Fruit fly (Drosophila melanogaster) whole organism, embryonic: ENCODE data around the gene Adgf-D.

Experiments used
- Atf-2 ChIP-seq: fragments of 200-800 bp; sonication (Bioruptor generic); optimal IDR thresholded peaks from 2 replicates; lab custom pipeline; 2016; ENCODE audit warnings: missing biosample characterization, missing genetic modification characterization
- B-H2 ChIP-seq: fragments of 200-800 bp; sonication (Bioruptor generic); optimal IDR thresholded peaks from 2 replicates; lab custom pipeline; 2018; ENCODE audit warnings: missing biosample characterization, mild to moderate bottlenecking, missing genetic modification characterization
- CG11247 ChIP-seq: fragments of 200-800 bp; sonication (Bioruptor generic); IDR thresholded peaks from 2 replicates; pipeline ENCODE4 v1.3.6; 2022; ENCODE audit warnings: missing biosample characterization, missing genetic modification characterization
- CG11723 ChIP-seq: fragments of 200-800 bp; sonication (Bioruptor generic); optimal IDR thresholded peaks from 2 replicates; lab custom pipeline; 2017; ENCODE audit warnings: missing biosample characterization, mild to moderate bottlenecking, missing genetic modification characterization
- CG13123 ChIP-seq: fragments of 200-800 bp; sonication (Bioruptor generic); optimal IDR thresholded peaks from 2 replicates; lab custom pipeline; 2016; ENCODE audit warnings: missing biosample characterization, missing genetic modification characterization
- CG1603 ChIP-seq: fragments of 200-800 bp; sonication (Bioruptor generic); optimal IDR thresholded peaks from 2 replicates; lab custom pipeline; 2019; ENCODE audit warnings: missing biosample characterization, mild to moderate bottlenecking, missing genetic modification characterization, moderate library complexity
- CG17361 ChIP-seq: fragments of 200-800 bp; sonication (Bioruptor generic); IDR thresholded peaks from 3 replicates; pipeline ENCODE4 v1.3.6; 2022; ENCODE audit warnings: missing biosample characterization, missing genetic modification characterization
- CG1792 ChIP-seq: fragments of 200-800 bp; sonication (Bioruptor generic); optimal IDR thresholded peaks from 2 replicates; lab custom pipeline; 2016; ENCODE audit warnings: missing biosample characterization, missing genetic modification characterization
- CG18011 ChIP-seq: fragments of 200-800 bp; sonication (Bioruptor generic); optimal IDR thresholded peaks from 2 replicates; lab custom pipeline; 2017; ENCODE audit warnings: missing biosample characterization, missing genetic modification characterization, mild to moderate bottlenecking, moderate library complexity, missing genotype
- CG30020 ChIP-seq: fragments of 200-800 bp; optimal IDR thresholded peaks from 2 replicates; lab custom pipeline; 2019; ENCODE audit warnings: missing biosample characterization, mild to moderate bottlenecking, missing genetic modification characterization, moderate library complexity
- CG34224 ChIP-seq: fragments of 200-800 bp; sonication (Bioruptor generic); IDR thresholded peaks from 3 replicates; pipeline ENCODE4 v1.3.6; 2022; ENCODE audit warnings: missing biosample characterization, missing genetic modification characterization; ENCODE audit not compliant: partially characterized antibody
- CG34376 ChIP-seq: fragments of 200-800 bp; sonication (Bioruptor generic); optimal IDR thresholded peaks from 2 replicates; lab custom pipeline; 2018; ENCODE audit warnings: missing biosample characterization, mild to moderate bottlenecking, missing genetic modification characterization
- CG4424 ChIP-seq: fragments of 200-800 bp; sonication (Bioruptor generic); optimal IDR thresholded peaks from 3 replicates; lab custom pipeline; 2016; ENCODE audit warnings: missing biosample characterization, missing genetic modification characterization
- CG6854 ChIP-seq: fragments of 200-800 bp; sonication (Bioruptor generic); optimal IDR thresholded peaks from 3 replicates; lab custom pipeline; 2017; ENCODE audit warnings: missing biosample characterization, mild to moderate bottlenecking, missing genetic modification characterization
- CG7357 ChIP-seq: fragments of 200-800 bp; sonication (Bioruptor generic); IDR thresholded peaks from 3 replicates; pipeline ENCODE4 v1.3.6; 2022; ENCODE audit warnings: missing biosample characterization, missing genetic modification characterization
- CG8290 ChIP-seq, 3 experiments: fragments of 200-800 bp; sonication (Bioruptor generic); optimal IDR thresholded peaks; 2 replicates each; lab custom pipeline; 2016 to 2019; ENCODE audit warnings: missing biosample characterization in 3 of 3, missing genetic modification characterization in 3 of 3, mild to moderate bottlenecking in 2 of 3, moderate library complexity in 1 of 3
- CG8765 ChIP-seq: fragments of 200-800 bp; sonication (Bioruptor generic); IDR thresholded peaks from 2 replicates; pipeline ENCODE4 v1.3.6; 2022; ENCODE audit warnings: missing biosample characterization, missing genetic modification characterization
- CG9797 ChIP-seq: fragments of 200-800 bp; sonication (Bioruptor generic); optimal IDR thresholded peaks from 3 replicates; lab custom pipeline; 2018; ENCODE audit warnings: missing biosample characterization, mild to moderate bottlenecking, missing genetic modification characterization
- CG9876 ChIP-seq: fragments of 200-800 bp; sonication (Bioruptor generic); optimal IDR thresholded peaks from 2 replicates; lab custom pipeline; 2016; ENCODE audit warnings: missing biosample characterization, missing genetic modification characterization
- D19A ChIP-seq: fragments of 200-800 bp; optimal IDR thresholded peaks from 3 replicates; lab custom pipeline; 2019; ENCODE audit warnings: missing biosample characterization, mild to moderate bottlenecking, missing genetic modification characterization, moderate library complexity
- Dek ChIP-seq: fragments of 200-800 bp; sonication (Bioruptor generic); optimal IDR thresholded peaks from 3 replicates; lab custom pipeline; 2019; ENCODE audit warnings: missing biosample characterization, mild to moderate bottlenecking, missing genetic modification characterization, moderate library complexity
- Doc2 ChIP-seq: fragments of 200-800 bp; sonication (Bioruptor generic); IDR thresholded peaks from 2 replicates; pipeline ENCODE4 v1.3.6; 2022; ENCODE audit warnings: missing biosample characterization, missing genetic modification characterization
- ERR ChIP-seq: fragments of 200-800 bp; sonication (Bioruptor generic); optimal IDR thresholded peaks from 2 replicates; lab custom pipeline; 2016; ENCODE audit warnings: missing biosample characterization, missing genetic modification characterization
- H15 ChIP-seq: fragments of 200-800 bp; sonication (Bioruptor generic); IDR thresholded peaks from 3 replicates; pipeline ENCODE4 v1.3.6; 2022; ENCODE audit warnings: missing biosample characterization, missing genetic modification characterization
- HLHmδ ChIP-seq: fragments of 200-800 bp; sonication (Bioruptor generic); optimal IDR thresholded peaks from 2 replicates; lab custom pipeline; 2018; ENCODE audit warnings: missing biosample characterization, mild to moderate bottlenecking, missing genetic modification characterization, moderate library complexity
- Hand ChIP-seq: fragments of 200-800 bp; sonication (Bioruptor generic); optimal IDR thresholded peaks from 2 replicates; lab custom pipeline; 2017; ENCODE audit warnings: mild to moderate bottlenecking, missing biosample characterization, missing genetic modification reagents, missing genetic modification characterization
- Hr39 ChIP-seq: fragments of >200 bp; optimal IDR thresholded peaks from 2 replicates; lab custom pipeline; 2017
- MESR4 ChIP-seq: fragments of 200-800 bp; sonication (Bioruptor generic); optimal IDR thresholded peaks from 2 replicates; lab custom pipeline; 2018; ENCODE audit warnings: missing biosample characterization, mild to moderate bottlenecking, missing genetic modification characterization, moderate library complexity
- Meics ChIP-seq: fragments of 200-800 bp; sonication (Bioruptor generic); optimal IDR thresholded peaks from 2 replicates; lab custom pipeline; 2017; ENCODE audit warnings: missing biosample characterization, mild to moderate bottlenecking, missing genetic modification characterization
- Rx ChIP-seq: fragments of 200-800 bp; sonication (Bioruptor generic); IDR thresholded peaks from 2 replicates; pipeline ENCODE4 v1.3.6; 2022; ENCODE audit warnings: missing biosample characterization, missing genetic modification characterization
- Sin3A ChIP-seq: fragments of >200 bp; optimal IDR thresholded peaks from 2 replicates; lab custom pipeline; 2018
- Sry-β ChIP-seq: fragments of 200-800 bp; sonication (Bioruptor generic); optimal IDR thresholded peaks from 2 replicates; lab custom pipeline; 2018; ENCODE audit warnings: missing biosample characterization, mild to moderate bottlenecking, missing genetic modification characterization, moderate library complexity
- Vsx1 ChIP-seq: fragments of 200-800 bp; sonication (Bioruptor generic); optimal IDR thresholded peaks from 2 replicates; lab custom pipeline; 2017; ENCODE audit warnings: missing biosample characterization, mild to moderate bottlenecking, missing genetic modification characterization, missing genetic modification reagents
- al ChIP-seq: fragments of 200-800 bp; sonication (Bioruptor generic); IDR thresholded peaks from 2 replicates; pipeline ENCODE4 v1.3.6; 2022; ENCODE audit warnings: missing biosample characterization, missing genetic modification characterization
- br ChIP-seq: fragments of >200 bp; optimal IDR thresholded peaks from 2 replicates; lab custom pipeline; 2017
- bsh ChIP-seq, 2 experiments: fragments of 200-800 bp; sonication (Bioruptor generic); optimal IDR thresholded peaks; 2 replicates each; lab custom pipeline; 2017 to 2018; ENCODE audit warnings: mild to moderate bottlenecking in 2 of 2, missing biosample characterization in 2 of 2, missing genetic modification characterization in 2 of 2, moderate library complexity in 1 of 2
- chif ChIP-seq, 2 experiments: fragments of 200-800 bp; sonication (Bioruptor generic); optimal IDR thresholded peaks; 3 replicates each; lab custom pipeline; 2016; ENCODE audit warnings: missing biosample characterization in 2 of 2, missing genetic modification characterization in 2 of 2
- chm ChIP-seq: fragments of 200-800 bp; sonication (Bioruptor generic); IDR thresholded peaks from 2 replicates; pipeline ENCODE4 v1.3.6; 2022; ENCODE audit warnings: missing biosample characterization, missing genetic modification characterization
- danr ChIP-seq: fragments of 200-800 bp; sonication (Bioruptor generic); IDR thresholded peaks from 2 replicates; pipeline ENCODE4 v1.3.6; 2022; ENCODE audit warnings: missing biosample characterization, missing genetic modification characterization
- dysf ChIP-seq: fragments of 200-800 bp; sonication (Bioruptor generic); IDR thresholded peaks from 3 replicates; pipeline ENCODE4 v1.3.6; 2022; ENCODE audit warnings: missing biosample characterization, missing genetic modification characterization
- eve ChIP-seq, 2 experiments: fragments of >200 bp; optimal IDR thresholded peaks; 2 replicates each; lab custom pipeline; 2017; ENCODE audit warnings: missing biosample characterization in 2 of 2, missing genetic modification characterization in 2 of 2
- gcm ChIP-seq: fragments of 200-800 bp; sonication (Bioruptor generic); optimal IDR thresholded peaks from 2 replicates; lab custom pipeline; 2019; ENCODE audit warnings: missing biosample characterization, mild to moderate bottlenecking, missing genetic modification characterization, moderate library complexity
- knrl ChIP-seq: fragments of 200-800 bp; sonication (Bioruptor generic); IDR thresholded peaks from 3 replicates; pipeline ENCODE4 v1.3.6; 2022; ENCODE audit warnings: missing biosample characterization, missing genetic modification characterization; ENCODE audit not compliant: partially characterized antibody
- nerfin-1 ChIP-seq: fragments of 200-800 bp; sonication (Bioruptor generic); optimal IDR thresholded peaks from 3 replicates; lab custom pipeline; 2019; ENCODE audit warnings: missing biosample characterization, mild to moderate bottlenecking, missing genetic modification characterization, moderate library complexity
- pan ChIP-seq, 4 experiments: fragments of >200 bp in 3 of 4; fragments of 200-800 bp in 1 of 4; sonication (Bioruptor generic) in 1 of 4; optimal IDR thresholded peaks in 3 of 4; IDR thresholded peaks in 1 of 4; 2 replicates each; pipeline versions ENCODE4 v1.3.6 to Lab custom; 2017 to 2022; ENCODE audit warnings: missing biosample characterization in 2 of 4, missing genetic modification characterization in 2 of 4, mixed read lengths in 1 of 4
- rib ChIP-seq: fragments of 200-800 bp; sonication (Bioruptor generic); IDR thresholded peaks from 2 replicates; pipeline ENCODE4 v1.3.6; 2022; ENCODE audit warnings: missing biosample characterization, missing genetic modification characterization
- row ChIP-seq: fragments of 200-800 bp; sonication (Bioruptor generic); IDR thresholded peaks from 3 replicates; pipeline ENCODE4 v1.3.6; 2022; ENCODE audit warnings: missing biosample characterization, missing genetic modification characterization
- slbo ChIP-seq: fragments of 200-800 bp; sonication (Bioruptor generic); IDR thresholded peaks from 2 replicates; pipeline ENCODE4 v1.3.6; 2022; ENCODE audit warnings: missing biosample characterization, missing genetic modification characterization
- stwl ChIP-seq: fragments of 200-800 bp; sonication (Bioruptor generic); optimal IDR thresholded peaks from 3 replicates; lab custom pipeline; 2018; ENCODE audit warnings: missing biosample characterization, mild to moderate bottlenecking, missing genetic modification characterization, moderate library complexity
- tgo ChIP-seq: fragments of 200-800 bp; sonication (Bioruptor generic); IDR thresholded peaks from 3 replicates; pipeline ENCODE4 v1.3.6; 2022; ENCODE audit warnings: missing biosample characterization, missing genetic modification characterization
- tio ChIP-seq: fragments of 200-800 bp; sonication (Bioruptor generic); optimal IDR thresholded peaks from 2 replicates; lab custom pipeline; 2017; ENCODE audit warnings: missing biosample characterization, missing genetic modification characterization, inconsistent platforms

Adgf-D gene

DNA sequence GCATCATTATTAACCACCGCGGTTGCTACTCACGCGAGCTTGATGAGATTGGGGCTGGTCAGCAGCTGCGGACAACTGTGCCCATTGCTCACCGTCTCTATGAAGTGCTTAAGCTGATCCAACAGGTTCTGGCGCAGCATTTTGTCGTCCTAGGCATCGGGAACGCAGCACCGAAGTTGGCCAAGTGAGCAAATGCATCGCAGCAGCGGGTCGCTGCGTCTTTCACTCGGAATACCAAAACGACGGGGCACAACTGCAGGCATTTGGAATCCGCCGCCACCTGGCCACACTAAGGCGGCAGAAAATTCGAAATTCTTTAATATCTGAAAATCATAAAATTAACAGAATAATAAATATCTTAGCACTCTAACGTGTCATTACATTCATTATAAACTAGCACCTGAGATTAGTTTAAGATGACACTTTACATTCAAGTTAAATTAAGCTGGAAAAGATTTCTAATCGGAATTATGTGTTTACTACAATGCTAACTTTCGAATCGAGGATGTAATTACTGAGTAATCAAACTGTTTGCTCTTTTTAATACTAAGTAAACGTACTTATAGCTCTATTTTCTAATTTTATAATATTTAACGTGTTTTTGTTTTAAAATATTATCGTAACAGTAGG, 22.1 kb downstream of the Adgf-D start (continued):
- TF ChIP-seq al (GFP tag; lab: Robert Waterston, UW) (no peak), Meics (GFP tag; lab: Kevin White, UChicago) (no peak), CG7357 (GFP tag; lab: Robert Waterston, UW) (no peak), CG4424 (GFP tag; lab: Kevin White, UChicago) (no peak), chif (GFP tag; optimal IDR thresholded peaks at IDR 0.05; lab: Kevin White, UChicago) (no peak), CG9797 (peak; percentile 86), CG17361 (no peak), CG6854 (GFP tag; lab: Kevin White, UChicago) (no peak), CG8290 (GFP tag; optimal IDR thresholded peaks at IDR 0.05; lab: Kevin White, UChicago) (no peak), CG8290 (tag; optimal IDR thresholded peaks at IDR 0.05; lab: Kevin White, UChicago) (peak in 1 of 2 experiments; percentile 22), HLHmδ (peak; percentile 61), ERR (GFP tag; lab: Kevin White, UChicago) (no peak), stwl (no peak), pan (optimal IDR thresholded peaks at IDR 0.05; lab: Kevin White, UChicago) (no peak), pan (GFP tag; optimal IDR thresholded peaks at IDR 0.05 in 1 of 2, IDR thresholded peaks at IDR 0.05 in 1 of 2) (no peak), CG34376 (no peak), CG1603 (tag; lab: Kevin White, UChicago) (peak; percentile 41), Sry-β (no peak), tgo (GFP tag; lab: Robert Waterston, UW) (no peak), Atf-2 (no peak), CG9876 (GFP tag; lab: Kevin White, UChicago) (no peak), slbo (0 out of 2 replicates have a peak, but pooled peaks have one; percentile 14), CG1792 (GFP tag; lab: Kevin White, UChicago) (no peak), Hand (GFP tag; lab: Kevin White, UChicago) (no peak), knrl (0 out of 3 replicates have a peak, but pooled peaks have one; percentile 21), bsh (GFP tag; optimal IDR thresholded peaks at IDR 0.05; lab: Kevin White, UChicago) (peak in 1 of 2 experiments; percentile 2), nerfin-1 (no peak), CG18011 (no peak), Vsx1 (GFP tag; lab: Kevin White, UChicago) (no peak), Hr39 (no peak), br (lab: Kevin White, UChicago) (no peak), H15 (GFP tag; lab: Robert Waterston, UW) (no peak), row (GFP tag; lab: Robert Waterston, UW) (no peak), CG8765 (GFP tag; lab: Robert Waterston, UW) (no peak), Dek (no peak), Doc2 (GFP tag; lab: Robert Waterston, UW) (no peak), tio (GFP tag; lab: Kevin White, UChicago) (no peak), dysf (no peak), CG34224 (GFP tag; lab: Robert Waterston, UW) (no peak), Rx (GFP tag; lab: Robert Waterston, UW) (no peak), CG11247 (no peak), chm (GFP tag; lab: Robert Waterston, UW) (no peak; the same call in 1 of the 2 replicates), D19A (tag; lab: Kevin White, UChicago) (no peak), gcm (GFP tag; lab: Kevin White, UChicago) (no peak), MESR4 (peak; percentile 99), danr (GFP tag; lab: Robert Waterston, UW) (no peak), rib (GFP tag; lab: Robert Waterston, UW) (no peak), CG11723 (GFP tag; lab: Kevin White, UChicago) (no peak), B-H2 (GFP tag; lab: Kevin White, UChicago) (no peak), CG13123 (GFP tag; lab: Kevin White, UChicago) (no peak), Sin3A (no peak), CG30020 (tag; lab: Kevin White, UChicago) (no peak), eve (GFP tag; optimal IDR thresholded peaks at IDR 0.05; lab: Kevin White, UChicago) (no peak)
